Worm (Caenorhabditis elegans): Measurements from ENCODE around the gene npp-3.
A peak's percentile ranks its signal among the peaks of the same experiment; 100 is the strongest.

npp-3 gene

DNA sequence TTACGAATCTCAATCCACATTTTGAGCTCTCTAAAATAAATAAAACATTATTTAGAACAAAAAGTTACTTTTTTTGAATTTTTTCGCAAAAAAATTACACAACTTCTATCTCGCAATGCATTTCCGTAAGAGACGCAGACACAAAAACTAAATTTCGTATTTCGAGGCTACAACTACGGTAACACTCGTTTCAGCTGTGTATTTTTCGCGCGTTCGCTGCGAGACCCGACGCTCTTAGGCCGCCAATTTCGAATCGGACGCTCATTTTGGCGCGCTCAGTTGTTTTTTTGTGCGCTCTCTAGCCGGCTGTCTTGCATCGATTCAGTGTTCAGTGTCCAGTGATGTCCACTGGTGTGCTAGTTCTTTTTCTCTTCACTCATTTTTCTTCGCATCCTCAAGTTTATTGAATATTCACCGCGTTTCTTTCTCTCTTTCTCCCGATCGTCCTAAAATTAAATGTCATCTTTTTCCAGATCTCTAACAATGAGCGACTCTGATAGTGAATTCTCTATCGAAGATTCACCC lies at the start of gene npp-3, which contains the start of gene top-2:
TSS of gene npp-3 (minus strand) at position 115 of the 525 bp plus-strand sequence.
TSS of gene top-2 (plus strand) at position 475 of the 525 bp plus-strand sequence.
- TF ChIP-seq ama-1 (optimal IDR thresholded peaks at IDR 0.05) (no peak), hmg-4 (GFP tag; optimal IDR thresholded peaks at IDR 0.05) (peak; percentile 35), tra-4 (tag; optimal IDR thresholded peaks at IDR 0.05) (no peak), flt-1 (GFP tag; IDR thresholded peaks at IDR 0.05) (no peak), F13C5.2 (tag; optimal IDR thresholded peaks at IDR 0.05) (peak; percentile 73)

DNA sequence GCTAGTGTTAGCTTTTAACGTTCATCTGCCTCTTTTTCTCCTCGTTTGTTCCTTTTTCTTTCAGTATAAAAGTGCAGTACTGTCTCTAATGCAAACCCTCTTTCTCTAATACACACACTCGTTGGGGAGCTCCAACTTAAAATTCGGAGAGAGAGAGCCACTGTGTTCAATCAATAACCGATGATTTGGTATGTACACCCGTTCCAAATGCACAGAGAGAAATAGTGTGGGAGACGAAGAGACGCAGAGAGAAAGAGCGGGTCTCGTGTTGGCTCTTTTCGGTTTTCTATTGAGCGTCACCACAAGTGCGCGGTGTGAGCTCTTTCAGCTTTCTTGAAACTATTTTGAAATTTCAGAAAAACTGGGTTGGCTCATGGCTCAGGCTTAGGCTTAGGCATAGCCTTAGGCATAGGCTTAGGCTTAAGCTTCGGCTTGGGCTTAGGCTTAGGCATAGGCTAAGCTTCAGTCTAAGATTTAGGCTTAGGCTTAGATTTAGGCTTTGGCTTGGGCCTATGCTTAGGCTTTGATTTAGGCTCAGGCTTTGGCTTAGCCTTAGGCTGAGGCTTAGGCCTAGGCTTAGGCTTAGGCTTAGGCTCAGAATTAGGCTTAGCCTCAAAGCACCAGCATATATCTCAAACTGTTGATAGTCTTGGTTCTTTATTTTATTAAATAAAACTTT lies 49.2 kb upstream of the npp-3 start:
- TF ChIP-seq hmbx-1 (tag; optimal IDR thresholded peaks at IDR 0.05) (no peak), ceh-36 (tag; optimal IDR thresholded peaks at IDR 0.05) (peak; percentile 61)

DNA sequence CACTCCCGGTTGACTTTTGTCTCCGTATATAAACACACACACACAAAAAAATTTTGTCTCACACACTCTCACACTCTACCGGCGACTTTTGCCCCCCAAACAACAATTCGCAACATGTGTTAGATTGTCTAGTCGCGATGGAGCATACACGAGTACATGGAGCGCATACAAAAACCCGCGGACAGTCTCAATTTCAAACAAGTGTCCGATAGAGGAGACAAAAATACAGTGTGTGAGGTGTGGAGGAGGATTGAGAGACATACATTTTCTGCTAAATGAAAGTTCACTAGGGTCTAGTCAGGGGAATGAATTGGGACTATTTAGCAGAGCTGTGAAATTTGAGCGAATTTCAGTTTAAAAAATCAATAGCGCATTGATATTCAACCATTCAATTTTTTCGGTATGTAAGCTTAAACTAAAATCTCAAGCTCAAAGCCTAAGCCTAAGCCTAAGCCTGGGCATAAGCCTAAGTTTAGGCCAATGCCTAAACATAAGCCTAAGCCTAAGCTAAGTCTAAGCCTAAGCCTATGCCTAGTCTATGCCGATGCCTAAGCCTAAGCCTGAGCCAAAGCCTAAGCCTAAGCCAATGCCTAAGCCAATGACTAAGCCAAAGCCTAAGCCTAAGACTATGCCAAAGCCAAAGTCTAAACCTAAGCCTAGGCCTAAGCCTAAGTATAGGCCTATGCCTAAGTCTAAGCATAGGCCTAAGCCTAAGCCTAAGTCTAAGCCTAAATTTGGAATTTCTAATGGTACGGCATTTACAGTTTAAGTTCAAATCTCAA lies 48.4 kb upstream of the npp-3 start:
- TF ChIP-seq scrt-1 (GFP tag; IDR thresholded peaks at IDR 0.05) (no peak), ceh-36 (tag; optimal IDR thresholded peaks at IDR 0.05) (peak; percentile 79)

DNA sequence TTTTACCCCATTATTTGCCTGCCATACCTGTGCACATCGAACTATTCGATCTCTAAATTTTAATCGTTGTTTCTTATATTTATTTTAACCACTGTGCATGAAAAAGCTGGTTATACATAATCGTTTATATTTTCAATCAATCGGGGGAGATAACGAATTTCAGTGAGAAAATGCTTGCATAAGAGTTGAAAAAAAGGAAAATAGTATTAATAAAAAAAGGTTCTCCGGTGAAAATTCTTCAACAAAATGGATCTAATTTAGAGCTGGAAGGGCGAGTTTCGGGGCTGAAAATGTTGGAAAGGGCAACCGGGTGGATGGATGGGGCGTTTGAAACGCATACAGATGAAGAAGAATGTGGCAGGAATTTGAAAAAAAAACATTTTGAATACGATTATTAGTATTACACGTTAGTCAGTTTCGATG lies 43.0 kb upstream of the npp-3 start:
- TF ChIP-seq aly-1 (tag; optimal IDR thresholded peaks at IDR 0.05) (no peak), ceh-36 (tag; optimal IDR thresholded peaks at IDR 0.05) (no peak), flt-1 (GFP tag; IDR thresholded peaks at IDR 0.05) (no peak), hnd-1 (tag; optimal IDR thresholded peaks at IDR 0.05) (no peak), ceh-13 (GFP tag; optimal IDR thresholded peaks at IDR 0.05) (no peak), B0310.2 (tag; optimal IDR thresholded peaks at IDR 0.05) (no peak), hmg-4 (GFP tag; optimal IDR thresholded peaks at IDR 0.05) (no peak), ama-1 (optimal IDR thresholded peaks at IDR 0.05) (no peak)

DNA sequence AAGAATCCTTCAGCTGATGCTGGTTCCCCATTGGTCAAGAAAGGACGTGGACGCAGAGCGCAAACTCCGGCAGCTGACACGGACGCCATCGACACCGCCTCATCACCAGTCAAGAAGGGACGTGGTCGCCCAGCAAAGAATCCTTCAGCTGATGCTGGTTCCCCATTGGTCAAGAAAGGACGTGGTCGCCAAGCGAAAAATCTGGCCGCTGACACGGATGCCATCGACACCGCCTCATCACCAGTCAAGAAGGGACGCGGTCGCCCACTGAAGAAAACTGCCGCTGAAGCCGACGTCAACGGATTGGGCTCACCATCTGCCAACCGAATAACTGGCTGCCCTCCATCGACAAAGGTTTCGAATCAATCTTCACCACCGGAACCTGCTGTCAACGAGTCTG lies 42.4 kb upstream of the npp-3 start:
- TF ChIP-seq F13C5.2 (tag; optimal IDR thresholded peaks at IDR 0.05) (no peak), tbx-37 (GFP tag; conservative IDR thresholded peaks at IDR 0.05) (no peak), ama-1 (optimal IDR thresholded peaks at IDR 0.05) (no peak), pes-1 (GFP tag; IDR thresholded peaks at IDR 0.05) (no peak), hmg-4 (GFP tag; optimal IDR thresholded peaks at IDR 0.05) (no peak), ceh-13 (GFP tag; optimal IDR thresholded peaks at IDR 0.05) (no peak)

DNA sequence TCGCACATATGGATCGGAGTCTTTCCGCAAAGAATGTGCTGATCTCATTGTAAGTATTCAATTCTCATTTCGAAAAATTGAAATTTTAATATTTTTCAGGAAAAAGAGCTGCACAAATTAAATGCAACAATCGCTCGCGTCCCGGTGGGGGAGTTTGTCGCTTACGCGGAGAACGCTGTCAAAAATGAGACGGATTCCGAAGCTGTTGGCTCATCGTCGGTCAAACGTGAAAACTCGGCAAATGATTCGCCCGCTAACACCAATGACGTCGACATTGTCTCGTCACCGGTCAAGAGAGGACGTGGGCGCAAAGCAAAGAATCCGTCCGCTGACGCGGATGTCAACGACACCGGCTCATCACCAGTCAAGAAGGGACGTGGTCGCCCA lies 42.0 kb upstream of the npp-3 start:
- TF ChIP-seq F13C5.2 (tag; optimal IDR thresholded peaks at IDR 0.05): no peak
- no peak for TF ChIP-seq sea-1 (GFP tag; conservative IDR thresholded peaks at IDR 0.05)
- no peak for TF ChIP-seq hmg-4 (GFP tag; optimal IDR thresholded peaks at IDR 0.05)
- TF ChIP-seq scrt-1 (GFP tag; IDR thresholded peaks at IDR 0.05): no peak
- no peak for TF ChIP-seq tbx-37 (GFP tag; conservative IDR thresholded peaks at IDR 0.05)
- TF ChIP-seq aly-1 (tag; optimal IDR thresholded peaks at IDR 0.05): no peak
- TF ChIP-seq pes-1 (GFP tag; IDR thresholded peaks at IDR 0.05): no peak
- TF ChIP-seq ceh-36 (tag; optimal IDR thresholded peaks at IDR 0.05): no peak

DNA sequence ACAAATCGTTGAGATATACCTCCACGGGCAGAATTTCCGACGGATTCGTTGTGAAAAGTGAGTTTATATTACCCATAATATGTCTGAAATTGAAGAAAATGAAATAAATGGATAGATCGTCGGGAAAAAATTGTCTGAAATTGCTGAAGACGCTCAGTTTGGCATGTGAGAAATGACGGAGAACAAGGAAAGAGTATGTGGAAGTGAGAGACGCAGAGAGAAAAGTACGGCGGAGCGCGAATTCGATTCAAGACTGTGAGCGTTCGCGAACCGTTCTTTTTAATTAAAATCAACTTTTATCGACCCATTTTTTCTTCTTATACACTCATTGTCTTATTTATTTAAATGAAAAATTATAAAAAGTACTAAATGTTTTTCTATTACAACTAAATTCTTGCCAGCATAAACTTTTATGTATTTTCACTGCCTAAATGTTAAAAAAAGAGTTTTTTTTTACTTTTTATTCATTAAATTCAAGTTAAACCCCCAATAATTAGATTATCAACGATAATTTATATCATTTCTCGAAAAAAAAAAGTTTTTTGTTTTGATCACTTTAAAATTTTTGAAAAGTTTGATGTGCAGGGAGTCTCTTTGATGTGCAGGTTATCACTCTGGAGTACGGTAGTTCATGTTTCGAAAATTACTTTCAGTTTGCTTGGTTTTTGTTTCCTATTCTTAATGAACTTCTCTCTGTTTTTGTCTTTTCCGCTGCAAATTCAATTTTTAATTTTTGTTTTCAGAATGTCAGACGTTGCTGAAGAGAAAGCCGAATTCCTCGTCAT lies 41.4 kb upstream of the npp-3 start, which contains the start of the genes vps-15 and hmg-12:
TSS of gene vps-15 (minus strand) at position 83 of the 785 bp plus-strand sequence.
TSS of gene hmg-12 (plus strand) at position 744 of the 785 bp plus-strand sequence.
- TF ChIP-seq hmg-4 (GFP tag; optimal IDR thresholded peaks at IDR 0.05): no peak
- no peak for TF ChIP-seq ama-1 (optimal IDR thresholded peaks at IDR 0.05)
- TF ChIP-seq tbx-37 (GFP tag; conservative IDR thresholded peaks at IDR 0.05): no peak
- TF ChIP-seq ets-7 (tag; optimal IDR thresholded peaks at IDR 0.05): no peak
- no peak for TF ChIP-seq B0310.2 (tag; optimal IDR thresholded peaks at IDR 0.05)
- TF ChIP-seq hmbx-1 (tag; optimal IDR thresholded peaks at IDR 0.05): no peak
- no peak for TF ChIP-seq F13C5.2 (tag; optimal IDR thresholded peaks at IDR 0.05)
- TF ChIP-seq ceh-36 (tag; optimal IDR thresholded peaks at IDR 0.05): no peak
- TF ChIP-seq aly-1 (tag; optimal IDR thresholded peaks at IDR 0.05): no peak
- TF ChIP-seq hnd-1 (tag; optimal IDR thresholded peaks at IDR 0.05): no peak
- no peak for TF ChIP-seq pes-1 (GFP tag; IDR thresholded peaks at IDR 0.05)
- no peak for TF ChIP-seq flt-1 (GFP tag; IDR thresholded peaks at IDR 0.05)

DNA sequence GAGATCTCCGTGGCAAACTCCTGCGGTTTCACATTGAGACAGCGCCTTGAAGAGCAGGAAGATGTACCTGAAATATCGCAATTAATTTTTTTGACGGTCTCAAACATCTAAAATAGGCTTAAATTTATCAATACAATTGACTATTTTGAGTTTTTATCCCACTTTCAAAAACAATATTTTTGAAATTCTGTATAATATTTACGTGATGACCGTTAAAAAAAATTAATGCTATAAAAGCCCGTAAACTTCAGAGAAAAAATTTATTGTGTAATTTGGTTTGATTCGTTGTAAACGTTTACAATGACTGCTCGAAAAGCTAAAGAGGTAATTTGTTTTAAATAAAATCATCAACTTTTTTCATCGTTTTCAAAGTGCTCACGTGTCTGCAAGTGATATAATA lies 39.7 kb upstream of the npp-3 start, which contains the start of gene ZK930.7:
TSS of gene ZK930.7 (plus strand) at position 301 of the 400 bp plus-strand sequence.
- TF ChIP-seq ama-1 (optimal IDR thresholded peaks at IDR 0.05) (no peak), tbx-37 (GFP tag; conservative IDR thresholded peaks at IDR 0.05) (no peak), F13C5.2 (tag; optimal IDR thresholded peaks at IDR 0.05) (no peak), aly-1 (tag; optimal IDR thresholded peaks at IDR 0.05) (no peak), tra-4 (tag; optimal IDR thresholded peaks at IDR 0.05) (no peak), hmg-4 (GFP tag; optimal IDR thresholded peaks at IDR 0.05) (no peak), ceh-36 (tag; optimal IDR thresholded peaks at IDR 0.05) (no peak), hnd-1 (tag; optimal IDR thresholded peaks at IDR 0.05) (no peak), B0310.2 (tag; optimal IDR thresholded peaks at IDR 0.05) (no peak), ets-7 (tag; optimal IDR thresholded peaks at IDR 0.05) (no peak)
